Worm (Caenorhabditis elegans) whole organism, L2 larva: ENCODE measurements around the gene cdr-7.
"Not testable (repeated sequence)": the region's sequence is repeated elsewhere in the genome, so short reads cannot be mapped to it uniquely, and the experiment has no call there.

Experiments
- C34F6.9 ChIP-seq: fragments of 150-350 bp; optimal IDR thresholded peaks from 2 replicates; lab custom pipeline; 2014; ENCODE audit warnings: missing biosample characterization, missing genetic modification characterization
- F13H6.1 ChIP-seq: sonication (generic microtip); optimal IDR thresholded peaks from 2 replicates; lab custom pipeline; 2016; ENCODE audit warnings: missing genetic modification characterization, missing compliant biosample characterization
- R02D3.7 ChIP-seq: fragments of 150-350 bp; optimal IDR thresholded peaks from 2 replicates; lab custom pipeline; 2014; ENCODE audit warnings: missing biosample characterization, missing genetic modification characterization
- Y55F3AM.14 ChIP-seq: fragments of 200-800 bp; sonication (Bioruptor generic); optimal IDR thresholded peaks from 2 replicates; lab custom pipeline; 2018; ENCODE audit warnings: mild to moderate bottlenecking, missing genetic modification characterization, missing compliant biosample characterization
- alr-1 ChIP-seq: fragments of 150-350 bp; optimal IDR thresholded peaks from 2 replicates; lab custom pipeline; 2014; ENCODE audit warnings: missing biosample characterization, missing genetic modification characterization
- aly-2 ChIP-seq: fragments of 150-350 bp; optimal IDR thresholded peaks from 2 replicates; lab custom pipeline; 2014; ENCODE audit warnings: missing biosample characterization, missing genetic modification characterization
- ama-1 ChIP-seq: fragments of 150-350 bp; optimal IDR thresholded peaks from 2 replicates; lab custom pipeline; 2018; ENCODE audit warnings: inconsistent platforms
- ceh-16 ChIP-seq: fragments of 150-350 bp; optimal IDR thresholded peaks from 2 replicates; lab custom pipeline; 2014; ENCODE audit warnings: missing biosample characterization, missing genetic modification characterization
- ceh-82 ChIP-seq: fragments of 150-350 bp; optimal IDR thresholded peaks from 2 replicates; lab custom pipeline; 2014; ENCODE audit warnings: missing biosample characterization, missing genetic modification characterization
- crh-2 ChIP-seq: sonication (generic microtip); optimal IDR thresholded peaks from 2 replicates; lab custom pipeline; 2017; ENCODE audit warnings: missing biosample characterization, missing genetic modification characterization
- dmd-4 ChIP-seq: sonication (generic microtip); optimal IDR thresholded peaks from 2 replicates; lab custom pipeline; 2017; ENCODE audit warnings: missing biosample characterization, missing genetic modification characterization
- fos-1 ChIP-seq: fragments of 150-350 bp; optimal IDR thresholded peaks from 2 replicates; lab custom pipeline; 2014; ENCODE audit warnings: missing biosample characterization, missing genetic modification characterization
- gmeb-1 ChIP-seq: fragments of 150-350 bp; optimal IDR thresholded peaks from 2 replicates; lab custom pipeline; 2014; ENCODE audit warnings: missing biosample characterization, missing genetic modification characterization
- lin-11 ChIP-seq: fragments of 150-350 bp; sonication (generic microtip); optimal IDR thresholded peaks from 2 replicates; lab custom pipeline; 2014; ENCODE audit warnings: missing biosample characterization, missing genetic modification characterization, inconsistent platforms, mixed read lengths
- lin-39 ChIP-seq: fragments of 150-350 bp; optimal IDR thresholded peaks from 2 replicates; lab custom pipeline; 2014; ENCODE audit warnings: missing biosample characterization, missing genetic modification reagents, missing genetic modification characterization
- lsy-2 ChIP-seq, 2 experiments: fragments of 150-350 bp in 1 of 2; sonication (generic microtip) in 1 of 2; optimal IDR thresholded peaks; 2 replicates each; lab custom pipeline; 2014 to 2017; ENCODE audit warnings: missing biosample characterization in 2 of 2, missing genetic modification characterization in 2 of 2
- mbf-1 ChIP-seq: sonication (generic microtip); optimal IDR thresholded peaks from 2 replicates; lab custom pipeline; 2017; ENCODE audit warnings: missing biosample characterization, missing genetic modification characterization
- mdl-1 ChIP-seq, 2 experiments: fragments of 150-350 bp in 1 of 2; sonication (generic microtip) in 1 of 2; optimal IDR thresholded peaks; 2 replicates each; lab custom pipeline; 2017; ENCODE audit warnings: missing biosample characterization in 2 of 2, missing genetic modification characterization in 2 of 2
- nhr-10 ChIP-seq: sonication (generic microtip); optimal IDR thresholded peaks from 2 replicates; lab custom pipeline; 2017; ENCODE audit warnings: missing biosample characterization, missing genetic modification characterization
- nhr-23 ChIP-seq: fragments of 150-350 bp; optimal IDR thresholded peaks from 2 replicates; lab custom pipeline; 2014; ENCODE audit warnings: missing biosample characterization, missing genetic modification reagents, missing genetic modification characterization
- nhr-25 ChIP-seq: fragments of 150-350 bp; sonication (generic microtip); optimal IDR thresholded peaks from 3 replicates; lab custom pipeline; 2014; ENCODE audit warnings: missing biosample characterization, missing genetic modification characterization
- nhr-6 ChIP-seq: fragments of 150-350 bp; optimal IDR thresholded peaks from 2 replicates; lab custom pipeline; 2014; ENCODE audit warnings: missing biosample characterization, missing genetic modification characterization
- nhr-77 ChIP-seq: fragments of 150-350 bp; optimal IDR thresholded peaks from 2 replicates; lab custom pipeline; 2014; ENCODE audit warnings: missing biosample characterization, missing genetic modification characterization
- peb-1 ChIP-seq: fragments of 150-350 bp; optimal IDR thresholded peaks from 2 replicates; lab custom pipeline; 2014; ENCODE audit warnings: missing biosample characterization, missing genetic modification characterization
- sem-4 ChIP-seq: fragments of 150-350 bp; optimal IDR thresholded peaks from 2 replicates; lab custom pipeline; 2014; ENCODE audit warnings: missing biosample characterization, missing genetic modification reagents, missing genetic modification characterization
- skn-1 ChIP-seq: sonication (generic microtip); optimal IDR thresholded peaks from 2 replicates; lab custom pipeline; 2017; ENCODE audit warnings: missing biosample characterization, missing genetic modification characterization
- sma-3 ChIP-seq: sonication (generic microtip); optimal IDR thresholded peaks from 2 replicates; lab custom pipeline; 2016; ENCODE audit warnings: missing genetic modification reagents, missing genetic modification characterization, missing compliant biosample characterization
- sma-9 ChIP-seq, 2 experiments: fragments of 150-350 bp in 1 of 2; sonication (generic microtip) in 1 of 2; optimal IDR thresholded peaks; 2 replicates each; lab custom pipeline; 2014 to 2016; ENCODE audit warnings: missing genetic modification characterization in 2 of 2, mild to moderate bottlenecking in 1 of 2, missing biosample characterization in 1 of 2, missing compliant biosample characterization in 1 of 2, missing genetic modification reagents in 1 of 2, moderate library complexity in 1 of 2
- snpc-4 ChIP-seq: fragments of 150-350 bp; optimal IDR thresholded peaks from 2 replicates; lab custom pipeline; 2014; ENCODE audit warnings: missing biosample characterization, missing genetic modification characterization
- unc-55 ChIP-seq: fragments of 150-350 bp; sonication (generic microtip); optimal IDR thresholded peaks from 3 replicates; lab custom pipeline; 2014; ENCODE audit warnings: missing biosample characterization, missing genetic modification reagents, missing genetic modification characterization
- unc-62 ChIP-seq: fragments of 150-350 bp; optimal IDR thresholded peaks from 2 replicates; lab custom pipeline; 2014; ENCODE audit warnings: missing biosample characterization, missing genetic modification reagents, missing genetic modification characterization
- zag-1 ChIP-seq: fragments of 150-350 bp; optimal IDR thresholded peaks from 2 replicates; lab custom pipeline; 2014; ENCODE audit warnings: missing biosample characterization, missing genetic modification characterization
- ztf-1 ChIP-seq: fragments of 200-800 bp; sonication (Bioruptor generic); conservative IDR thresholded peaks from 2 replicates; pipeline ENCODE4 v1.3.6; 2022; ENCODE audit warnings: missing genetic modification characterization, missing compliant biosample characterization
- ztf-11 ChIP-seq: sonication (generic microtip); optimal IDR thresholded peaks from 2 replicates; lab custom pipeline; 2017; ENCODE audit warnings: missing biosample characterization, missing genetic modification characterization
- ztf-4 ChIP-seq: fragments of 150-350 bp; optimal IDR thresholded peaks from 2 replicates; lab custom pipeline; 2014; ENCODE audit warnings: missing biosample characterization, missing genetic modification characterization

The cdr-7 gene

ce11 chrV:12374252-12374651 is 37.7 kb downstream of the cdr-7 start, which contains the start of gene F23H12.10:
TSS of gene F23H12.10 (minus strand) at chrV:12374263.
- TF ChIP-seq ceh-16 (tag; lab: Kevin White, UChicago); unc-55 (GFP tag; lab: Kevin White, UChicago); skn-1: not testable (repeated sequence)

- TF ChIP-seq ztf-1 (GFP tag; lab: Robert Waterston, UW) (no peak), ztf-4 (no peak), crh-2 (tag; lab: Kevin White, UChicago) (no peak), zag-1 (tag; lab: Kevin White, UChicago) (no peak), Y55F3AM.14 (no peak), fos-1 (no peak), nhr-23 (tag; lab: Kevin White, UChicago) (no peak), nhr-25 (tag; lab: Kevin White, UChicago) (no peak), sma-9 (GFP tag; optimal IDR thresholded peaks at IDR 0.05; lab: Kevin White, UChicago) (no peak), sma-9 (tag; optimal IDR thresholded peaks at IDR 0.05; lab: Kevin White, UChicago) (no peak), ama-1 (no peak), ztf-11 (no peak), aly-2 (no peak), nhr-6 (tag; lab: Kevin White, UChicago) (no peak), unc-55 (GFP tag; lab: Kevin White, UChicago) (no peak)
- TF ChIP-seq, all 48 proteins: peak for 0
Measured at ce11 chrV:12371386-12371785, 40.5 kb downstream of the cdr-7 start, which contains the start of gene F23H12.7. TSS of gene F23H12.7 (plus strand) at chrV:12371686.

ce11 chrV:12369437-12369836 is 42.5 kb downstream of the cdr-7 start, which contains the start of gene gcy-13:
TSS of gene gcy-13 (minus strand) at chrV:12369537.
- TF ChIP-seq gmeb-1: no peak
- no peak for TF ChIP-seq nhr-77 (tag; lab: Kevin White, UChicago)
- TF ChIP-seq zag-1 (tag; lab: Kevin White, UChicago): no peak
- no peak for TF ChIP-seq crh-2 (tag; lab: Kevin White, UChicago)
- TF ChIP-seq mbf-1: no peak
- TF ChIP-seq F13H6.1: no peak

ce11 chrV:12365104-12365503 is 46.8 kb downstream of the cdr-7 start, which contains the start of gene fipr-2:
TSS of gene fipr-2 (plus strand) at chrV:12365348.
- no peak for TF ChIP-seq ama-1
- TF ChIP-seq snpc-4 (tag; lab: Kevin White, UChicago): no peak
- no peak for TF ChIP-seq R02D3.7
- no peak for TF ChIP-seq peb-1 (tag; lab: Kevin White, UChicago)
- TF ChIP-seq mdl-1 (tag; optimal IDR thresholded peaks at IDR 0.05; lab: Kevin White, UChicago): no peak
- TF ChIP-seq crh-2 (tag; lab: Kevin White, UChicago): no peak
- no peak for TF ChIP-seq ceh-16 (tag; lab: Kevin White, UChicago)
- no peak for TF ChIP-seq F13H6.1
- no peak for TF ChIP-seq alr-1 (tag; lab: Kevin White, UChicago)
- no peak for TF ChIP-seq nhr-25 (tag; lab: Kevin White, UChicago)
- TF ChIP-seq sma-3: no peak
- no peak for TF ChIP-seq nhr-10 (tag; lab: Kevin White, UChicago)
- TF ChIP-seq sem-4 (tag; lab: Kevin White, UChicago): no peak
- no peak for TF ChIP-seq lin-11
- TF ChIP-seq lsy-2 (tag; optimal IDR thresholded peaks at IDR 0.05; lab: Kevin White, UChicago): no peak
- TF ChIP-seq ztf-4: no peak
- no peak for TF ChIP-seq C34F6.9 (tag; lab: Kevin White, UChicago)
- TF ChIP-seq ztf-1 (GFP tag; lab: Robert Waterston, UW): no peak
- TF ChIP-seq, all 48 proteins: peak for 0

ce11 chrV:12361644-12362043 is 50.3 kb downstream of the cdr-7 start, which contains the start of gene fipr-1:
TSS of gene fipr-1 (minus strand) at chrV:12361744.
- no peak for TF ChIP-seq gmeb-1
- no peak for TF ChIP-seq unc-55 (GFP tag; lab: Kevin White, UChicago)
- no peak for TF ChIP-seq unc-62
- no peak for TF ChIP-seq ama-1
- TF ChIP-seq lin-11: no peak
- no peak for TF ChIP-seq lin-39
- TF ChIP-seq ztf-11: no peak
- TF ChIP-seq snpc-4 (tag; lab: Kevin White, UChicago): no peak
- TF ChIP-seq nhr-10 (tag; lab: Kevin White, UChicago): no peak
- no peak for TF ChIP-seq dmd-4 (tag; lab: Kevin White, UChicago)
- no peak for TF ChIP-seq nhr-77 (tag; lab: Kevin White, UChicago)
- no peak for TF ChIP-seq F13H6.1
- no peak for TF ChIP-seq ceh-82
